Worm (Caenorhabditis elegans) whole organism, young adult: ENCODE measurements around the gene Y57E12AL.6.
"Not testable (repeated sequence)": the region's sequence is repeated elsewhere in the genome, so short reads cannot be mapped to it uniquely, and the experiment has no call there.

Experiments used
- B0019.2 ChIP-seq: fragments of 200-800 bp; sonication (Bioruptor generic); conservative IDR thresholded peaks from 2 replicates; pipeline ENCODE4 v1.3.6; 2022; ENCODE audit warnings: missing genetic modification reagents, missing genetic modification characterization, missing compliant biosample characterization
- B0035.1 ChIP-seq: sonication (generic microtip); optimal IDR thresholded peaks from 2 replicates; lab custom pipeline; 2016; ENCODE audit warnings: missing genetic modification characterization, mild to moderate bottlenecking, missing compliant biosample characterization, missing genotype, missing genetic modification reagents
- B0261.1 ChIP-seq: sonication (generic microtip); optimal IDR thresholded peaks from 2 replicates; lab custom pipeline; 2016; ENCODE audit warnings: mild to moderate bottlenecking, missing genetic modification characterization, moderate library complexity, missing compliant biosample characterization
- B0336.3 ChIP-seq: fragments of 200-800 bp; sonication (Bioruptor generic); IDR thresholded peaks from 2 replicates; pipeline ENCODE4 v1.3.6; 2022; ENCODE audit warnings: missing genetic modification characterization, missing compliant biosample characterization
- C17E4.6 ChIP-seq: fragments of 200-800 bp; sonication (Bioruptor generic); IDR thresholded peaks from 2 replicates; pipeline ENCODE4 v1.3.6; 2022; ENCODE audit warnings: missing genetic modification reagents, missing genetic modification characterization, missing compliant biosample characterization
- F22D6.2 ChIP-seq: sonication (generic microtip); optimal IDR thresholded peaks from 2 replicates; lab custom pipeline; 2016; ENCODE audit warnings: mild to moderate bottlenecking, missing genetic modification characterization, missing compliant biosample characterization
- F52B5.7 ChIP-seq: sonication (generic microtip); optimal IDR thresholded peaks from 2 replicates; lab custom pipeline; 2016; ENCODE audit warnings: mild to moderate bottlenecking, missing genetic modification characterization, missing compliant biosample characterization
- F57A8.1 ChIP-seq: fragments of 200-800 bp; sonication (Bioruptor generic); optimal IDR thresholded peaks from 2 replicates; lab custom pipeline; 2018; ENCODE audit warnings: mild to moderate bottlenecking, missing genetic modification characterization, moderate library complexity, missing compliant biosample characterization
- K12H6.12 ChIP-seq: fragments of 200-800 bp; sonication (Bioruptor generic); optimal IDR thresholded peaks from 2 replicates; lab custom pipeline; 2018; ENCODE audit warnings: mild to moderate bottlenecking, missing genetic modification characterization, missing compliant biosample characterization
- Y67H2A.10 ChIP-seq: fragments of 200-800 bp; sonication (Bioruptor generic); conservative IDR thresholded peaks from 2 replicates; pipeline ENCODE4 v1.3.6; 2022; ENCODE audit warnings: missing genetic modification reagents, missing genetic modification characterization, missing compliant biosample characterization
- Y95B8A.8 ChIP-seq: fragments of 200-800 bp; sonication (Bioruptor generic); IDR thresholded peaks from 2 replicates; pipeline ENCODE4 v1.3.6; 2022; ENCODE audit warnings: missing genetic modification reagents, missing genetic modification characterization, missing compliant biosample characterization
- ZK185.1 ChIP-seq: sonication (generic microtip); optimal IDR thresholded peaks from 2 replicates; lab custom pipeline; 2016; ENCODE audit warnings: mild to moderate bottlenecking, missing genetic modification characterization, missing compliant biosample characterization; ENCODE audit not compliant: poor library complexity, severe bottlenecking
- athp-1 ChIP-seq: sonication (generic microtip); optimal IDR thresholded peaks from 2 replicates; lab custom pipeline; 2017; ENCODE audit warnings: mild to moderate bottlenecking, missing genetic modification characterization, missing compliant biosample characterization
- bed-2 ChIP-seq: fragments of 200-800 bp; sonication (Bioruptor generic); IDR thresholded peaks from 2 replicates; pipeline ENCODE4 v1.3.6; 2022; ENCODE audit warnings: missing genetic modification reagents, missing genetic modification characterization, missing compliant biosample characterization
- ccch-3 ChIP-seq: fragments of 200-800 bp; sonication (Bioruptor generic); optimal IDR thresholded peaks from 2 replicates; lab custom pipeline; 2018; ENCODE audit warnings: mild to moderate bottlenecking, missing genetic modification characterization, missing compliant biosample characterization
- ceh-100 ChIP-seq: fragments of 200-800 bp; sonication (Bioruptor generic); IDR thresholded peaks from 2 replicates; pipeline ENCODE4 v1.3.6; 2022; ENCODE audit warnings: missing genetic modification reagents, missing genetic modification characterization, missing compliant biosample characterization
- ceh-91 ChIP-seq: fragments of 200-800 bp; sonication (Bioruptor generic); IDR thresholded peaks from 2 replicates; pipeline ENCODE4 v1.3.6; 2022; ENCODE audit warnings: missing genetic modification reagents, missing genetic modification characterization, missing compliant biosample characterization
- dpl-1 ChIP-seq: fragments of 150-350 bp; optimal IDR thresholded peaks from 2 replicates; lab custom pipeline; 2014; ENCODE audit warnings: missing biosample characterization, missing genetic modification reagents, missing genetic modification characterization
- egl-18 ChIP-seq: fragments of 200-800 bp; sonication (Bioruptor generic); IDR thresholded peaks from 2 replicates; pipeline ENCODE4 v1.3.6; 2022; ENCODE audit warnings: missing genetic modification reagents, missing genetic modification characterization, missing compliant biosample characterization
- ekl-4 ChIP-seq: fragments of 200-800 bp; sonication (Bioruptor generic); IDR thresholded peaks from 2 replicates; pipeline ENCODE4 v1.3.6; 2022; ENCODE audit warnings: missing genetic modification reagents, missing genetic modification characterization, missing compliant biosample characterization
- hmg-20 ChIP-seq: fragments of 200-800 bp; sonication (Bioruptor generic); IDR thresholded peaks from 2 replicates; pipeline ENCODE4 v1.3.6; 2022; ENCODE audit warnings: missing genetic modification reagents, missing genetic modification characterization, missing compliant biosample characterization
- hsf-1 ChIP-seq: fragments of 200-800 bp; sonication (Bioruptor generic); IDR thresholded peaks from 2 replicates; pipeline ENCODE4 v1.3.6; 2022; ENCODE audit warnings: missing genetic modification reagents, missing genetic modification characterization, missing compliant biosample characterization
- let-526 ChIP-seq: fragments of 200-800 bp; sonication (Bioruptor generic); IDR thresholded peaks from 2 replicates; pipeline ENCODE4 v1.3.6; 2022; ENCODE audit warnings: missing genetic modification reagents, missing genetic modification characterization, missing compliant biosample characterization
- lin-40 ChIP-seq: sonication (generic microtip); optimal IDR thresholded peaks from 2 replicates; lab custom pipeline; 2016; ENCODE audit warnings: missing genetic modification characterization, mild to moderate bottlenecking, missing compliant biosample characterization, missing genotype, missing genetic modification reagents
- lin-54 ChIP-seq: fragments of 200-800 bp; sonication (Bioruptor generic); optimal IDR thresholded peaks from 2 replicates; lab custom pipeline; 2018; ENCODE audit warnings: mild to moderate bottlenecking, missing genetic modification characterization, missing compliant biosample characterization
- madf-3 ChIP-seq: fragments of 200-800 bp; sonication (Bioruptor generic); IDR thresholded peaks from 2 replicates; pipeline ENCODE4 v1.3.6; 2022; ENCODE audit warnings: missing genetic modification reagents, missing genetic modification characterization, missing compliant biosample characterization
- madf-6 ChIP-seq: fragments of 200-800 bp; sonication (Bioruptor generic); IDR thresholded peaks from 2 replicates; pipeline ENCODE4 v1.3.6; 2022; ENCODE audit warnings: missing genetic modification reagents, missing genetic modification characterization, missing compliant biosample characterization
- mes-4 ChIP-seq: sonication (generic microtip); optimal IDR thresholded peaks from 2 replicates; lab custom pipeline; 2016; ENCODE audit warnings: missing genotype, missing genetic modification characterization, missing compliant biosample characterization
- nfya-1 ChIP-seq: sonication (generic microtip); optimal IDR thresholded peaks from 2 replicates; lab custom pipeline; 2017; ENCODE audit warnings: antibody characterized with exemption, missing compliant biosample characterization, missing genetic modification characterization, borderline replicate concordance; ENCODE audit not compliant: insufficient read depth
- nfyb-1 ChIP-seq: fragments of 200-800 bp; sonication (Bioruptor generic); IDR thresholded peaks from 2 replicates; pipeline ENCODE4 v1.3.6; 2022; ENCODE audit warnings: missing genetic modification reagents, missing genetic modification characterization, missing compliant biosample characterization
- pbrm-1 ChIP-seq: fragments of 200-800 bp; sonication (Bioruptor generic); IDR thresholded peaks from 2 replicates; pipeline ENCODE4 v1.3.6; 2022; ENCODE audit warnings: missing genetic modification reagents, missing genetic modification characterization, missing compliant biosample characterization
- rec-8 ChIP-seq, 2 experiments: sonication (generic microtip); optimal IDR thresholded peaks; 2 replicates each; lab custom pipeline; 2016; ENCODE audit warnings: mild to moderate bottlenecking in 2 of 2, missing genetic modification characterization in 2 of 2, missing genetic modification reagents in 2 of 2, missing genotype in 2 of 2, missing biosample characterization in 1 of 2, missing compliant biosample characterization in 1 of 2, moderate library complexity in 1 of 2
- rpc-1 ChIP-seq, 2 experiments: fragments of 150-350 bp in 1 of 2; sonication (generic microtip) in 1 of 2; optimal IDR thresholded peaks; 2 replicates each; lab custom pipeline; 2014 to 2018; ENCODE audit warnings: missing biosample characterization in 1 of 2, missing genetic modification characterization in 1 of 2, missing genetic modification reagents in 1 of 2, missing genotype in 1 of 2
- sdz-38 ChIP-seq: sonication (generic microtip); optimal IDR thresholded peaks from 2 replicates; lab custom pipeline; 2016; ENCODE audit warnings: missing genotype, missing genetic modification characterization, missing compliant biosample characterization
- tbp1 ChIP-seq: fragments of 200-800 bp; sonication (Bioruptor generic); optimal IDR thresholded peaks from 2 replicates; lab custom pipeline; 2018; ENCODE audit warnings: mild to moderate bottlenecking, missing genetic modification characterization, missing compliant biosample characterization
- unc-130 ChIP-seq: sonication (generic microtip); optimal IDR thresholded peaks from 2 replicates; lab custom pipeline; 2016; ENCODE audit warnings: missing genetic modification reagents, missing genetic modification characterization, missing compliant biosample characterization

Gene Y57E12AL.6

ce11 chrV:7059350-7059749 is 920 bp downstream of the Y57E12AL.6 start, which contains the start of gene mdt-6:
Gene mdt-6 (minus strand): TSS chrV:7059624.
- TF ChIP-seq athp-1 (tag; lab: Kevin White, UChicago) (no peak), B0336.3 (peak; percentile 53), B0035.1 (tag; lab: Kevin White, UChicago) (no peak), B0019.2 (GFP tag; lab: Robert Waterston, UW) (no peak), hsf-1 (GFP tag; lab: Robert Waterston, UW) (0 out of 2 replicates have a peak, but pooled peaks have one; percentile 31), pbrm-1 (no peak), rpc-1 (optimal IDR thresholded peaks at IDR 0.05; lab: Kevin White, UChicago) (no peak), rpc-1 (tag; optimal IDR thresholded peaks at IDR 0.05; lab: Kevin White, UChicago) (no peak), ekl-4 (GFP tag; lab: Robert Waterston, UW) (peak; percentile 13; the same call in 1 of the 2 replicates), madf-6 (peak; percentile 51; the same call in 1 of the 2 replicates), B0261.1 (tag; lab: Kevin White, UChicago) (no peak), let-526 (GFP tag; lab: Robert Waterston, UW) (no peak), lin-54 (GFP tag; lab: Kevin White, UChicago) (peak; percentile 18)

DNA sequence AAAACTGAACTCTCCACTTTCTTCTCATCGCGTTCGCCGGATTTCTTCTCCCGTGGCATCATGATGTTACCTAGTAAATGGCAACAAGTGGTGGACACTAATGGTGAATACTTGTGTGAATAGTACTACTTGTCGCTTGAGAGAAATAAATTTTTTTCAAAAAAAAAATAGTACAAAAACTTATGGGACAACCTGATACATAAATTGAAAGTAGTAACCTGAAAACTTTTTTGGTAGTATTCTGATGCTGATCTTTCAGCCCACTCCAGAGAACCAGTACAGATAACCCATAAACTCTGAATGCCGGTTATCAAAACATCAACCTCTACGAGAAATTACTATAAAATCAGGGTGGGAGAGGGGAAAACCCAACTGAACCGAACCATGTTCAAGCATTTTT is 2.5 kb downstream of the Y57E12AL.6 start, which contains the start of gene Y57E12AL.2:
TSS of gene Y57E12AL.2 (plus strand) at position 301 of the 400 bp plus-strand sequence.
- TF ChIP-seq ceh-100; rec-8 (tag; optimal IDR thresholded peaks at IDR 0.05; lab: Kevin White, UChicago); egl-18 (GFP tag; lab: Robert Waterston, UW): not testable (repeated sequence)

ce11 chrV:7054598-7054997 is 5.7 kb downstream of the Y57E12AL.6 start, which contains the start of gene spig-8:
Gene spig-8 (plus strand): TSS chrV:7054898.
- TF ChIP-seq K12H6.12 (tag; lab: Kevin White, UChicago) (no peak), ZK185.1 (tag; lab: Kevin White, UChicago) (no peak), sdz-38 (tag; lab: Kevin White, UChicago) (no peak), C17E4.6 (GFP tag; lab: Robert Waterston, UW) (no peak), bed-2 (no peak), F52B5.7 (tag; lab: Kevin White, UChicago) (no peak), tbp1 (GFP tag; lab: Kevin White, UChicago) (no peak), nfyb-1 (GFP tag; lab: Robert Waterston, UW) (no peak), rpc-1 (optimal IDR thresholded peaks at IDR 0.05; lab: Kevin White, UChicago) (no peak), rpc-1 (tag; optimal IDR thresholded peaks at IDR 0.05; lab: Kevin White, UChicago) (no peak), ceh-91 (GFP tag; lab: Robert Waterston, UW) (no peak), mes-4 (tag; lab: Kevin White, UChicago) (no peak), unc-130 (no peak)

DNA sequence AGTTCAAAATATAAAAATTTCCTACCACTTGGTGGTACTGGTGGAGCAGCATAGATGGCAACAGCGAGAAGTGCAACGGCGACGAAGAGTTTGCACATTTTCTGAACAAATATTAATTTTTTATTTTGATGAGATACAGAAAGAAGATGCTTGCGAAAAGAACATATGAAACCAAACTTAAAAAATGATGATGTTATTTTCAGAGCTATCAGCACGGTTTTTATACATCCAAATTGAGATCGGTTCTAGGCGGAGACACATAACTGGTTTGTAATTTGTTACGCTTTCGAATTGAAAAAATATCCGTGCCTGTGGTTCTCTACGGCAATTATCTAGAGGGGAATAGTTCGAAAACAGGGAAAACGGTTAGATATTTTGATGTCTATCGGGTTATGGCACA is 7.2 kb downstream of the Y57E12AL.6 start, which contains the start of gene txt-17:
TSS of gene txt-17 (minus strand) at position 101 of the 400 bp plus-strand sequence.
- TF ChIP-seq F22D6.2 (tag; lab: Kevin White, UChicago) (no peak), lin-40 (tag; lab: Kevin White, UChicago) (no peak), ekl-4 (GFP tag; lab: Robert Waterston, UW) (no peak), Y95B8A.8 (no peak), madf-6 (no peak), ccch-3 (GFP tag; lab: Kevin White, UChicago) (no peak), madf-3 (GFP tag; lab: Robert Waterston, UW) (no peak), egl-18 (GFP tag; lab: Robert Waterston, UW) (no peak), Y67H2A.10 (GFP tag; lab: Robert Waterston, UW) (no peak), nfya-1 (tag; lab: Kevin White, UChicago) (no peak), dpl-1 (GFP tag; lab: Kevin White, UChicago) (no peak), mes-4 (tag; lab: Kevin White, UChicago) (no peak), hmg-20 (GFP tag; lab: Robert Waterston, UW) (no peak), F57A8.1 (GFP tag; lab: Kevin White, UChicago) (no peak)
